Worm (Caenorhabditis elegans) whole organism, mixed stage, embryonic: ENCODE results near the gene prx-12.

Experiments
- mep-1 ChIP-seq: fragments of 150-350 bp; optimal IDR thresholded peaks from 2 replicates; lab custom pipeline; 2017; ENCODE audit warnings: missing biosample characterization, missing genetic modification reagents, missing genetic modification characterization, inconsistent platforms
- unc-62 ChIP-seq: fragments of 150-350 bp; optimal IDR thresholded peaks from 2 replicates; lab custom pipeline; 2014; ENCODE audit warnings: missing biosample characterization, missing genetic modification reagents, missing genetic modification characterization

DNA sequence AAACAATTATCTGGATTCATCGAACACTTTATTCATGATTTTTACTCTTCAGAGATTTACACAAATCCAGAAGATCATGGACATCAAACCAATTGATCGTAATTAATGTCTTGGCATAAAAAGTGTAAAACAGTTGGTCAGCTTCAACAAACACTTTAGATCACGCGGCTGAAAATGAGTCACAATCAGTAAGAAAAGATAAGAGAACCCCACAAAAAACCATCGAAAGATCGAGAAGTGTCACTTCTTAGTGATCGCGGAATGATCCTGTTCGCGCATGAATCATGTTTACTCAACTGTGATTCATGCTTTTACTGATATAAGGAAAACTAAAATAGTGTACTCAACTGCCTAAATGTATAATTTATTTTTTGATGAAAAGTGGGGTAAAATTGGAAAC, 16.4 kb downstream of the prx-12 start:
- no peak for TF ChIP-seq unc-62
- no peak for TF ChIP-seq mep-1
